Fruit fly (Drosophila melanogaster): ENCODE data around the gene CG4230.

Gene CG4230

dm6 chr2L:5100577-5100976, 4.5 kb downstream of the CG4230 start, which contains the start of gene Msp300:
Gene Msp300, plus strand, starts transcription at chr2L:5100877.
- TF ChIP-seq Met (GFP tag; optimal IDR thresholded peaks at IDR 0.05) = no peak
- no peak for TF ChIP-seq CG11294 (GFP tag; IDR thresholded peaks at IDR 0.05)
- TF ChIP-seq achi (GFP tag; optimal IDR thresholded peaks at IDR 0.05) = no peak
- TF ChIP-seq CG10631 (GFP tag; optimal IDR thresholded peaks at IDR 0.05) = no peak
- TF ChIP-seq fkh (GFP tag; optimal IDR thresholded peaks at IDR 0.05) = no peak
- TF ChIP-seq net (GFP tag; optimal IDR thresholded peaks at IDR 0.05) = no peak
- TF ChIP-seq CG8632 (GFP tag; optimal IDR thresholded peaks at IDR 0.05) = no peak
- no peak for TF ChIP-seq Hr39 (GFP tag; optimal IDR thresholded peaks at IDR 0.05)
- TF ChIP-seq Gug (GFP tag; IDR thresholded peaks at IDR 0.05) = no peak
- TF ChIP-seq fd85E (GFP tag; optimal IDR thresholded peaks at IDR 0.05) = no peak
- no peak for TF ChIP-seq pdm3 (GFP tag; optimal IDR thresholded peaks at IDR 0.05)
- TF ChIP-seq cyc (GFP tag; optimal IDR thresholded peaks at IDR 0.05) = no peak
- no peak for TF ChIP-seq CG34406 (GFP tag; optimal IDR thresholded peaks at IDR 0.05)
- TF ChIP-seq CG8119 (GFP tag; IDR thresholded peaks at IDR 0.05) = no peak
- no peak for TF ChIP-seq Sox102F (GFP tag; optimal IDR thresholded peaks at IDR 0.05)

dm6 chr2L:5103733-5104132, 7.7 kb downstream of the CG4230 start:
- no peak for TF ChIP-seq CG16779 (tag; optimal IDR thresholded peaks at IDR 0.05)
- no peak for TF ChIP-seq Hr4 (GFP tag; optimal IDR thresholded peaks at IDR 0.05)

dm6 chr2L:5107626-5108272, 11.7 kb downstream of the CG4230 start:
- peak; percentile 94 for TF ChIP-seq CG7368 (GFP tag; optimal IDR thresholded peaks at IDR 0.05)
- peak; percentile 91 for TF ChIP-seq CG15336 (GFP tag; IDR thresholded peaks at IDR 0.05)
- peak; percentile 89 for TF ChIP-seq CG11762 (GFP tag; optimal IDR thresholded peaks at IDR 0.05; ENCODE audit: insufficient read depth)
- peak; percentile 93 for TF ChIP-seq CG8632 (GFP tag; optimal IDR thresholded peaks at IDR 0.05)
- TF ChIP-seq Eip75B (GFP tag; optimal IDR thresholded peaks at IDR 0.05) = peak; percentile 96
- TF ChIP-seq CG32006 (GFP tag; optimal IDR thresholded peaks at IDR 0.05) = peak; percentile 97
- TF ChIP-seq Lpt (GFP tag; optimal IDR thresholded peaks at IDR 0.05) = peak; percentile 93
- TF ChIP-seq Met (GFP tag; optimal IDR thresholded peaks at IDR 0.05) = peak; percentile 98
- TF ChIP-seq salr (GFP tag; optimal IDR thresholded peaks at IDR 0.05) = peak; percentile 77 to 96
- TF ChIP-seq Sox102F (GFP tag; optimal IDR thresholded peaks at IDR 0.05) = peak; percentile 98
- TF ChIP-seq topi (GFP tag; optimal IDR thresholded peaks at IDR 0.05) = peak; percentile 97
- peak; percentile 95 for TF ChIP-seq net (GFP tag; optimal IDR thresholded peaks at IDR 0.05)
- peak; percentile 98 for TF ChIP-seq Hr4 (GFP tag; optimal IDR thresholded peaks at IDR 0.05)
- peak; percentile 97 for TF ChIP-seq acj6 (GFP tag; optimal IDR thresholded peaks at IDR 0.05)
- TF ChIP-seq lz (GFP tag; optimal IDR thresholded peaks at IDR 0.05) = peak; percentile 99
- TF ChIP-seq achi (GFP tag; optimal IDR thresholded peaks at IDR 0.05) = peak; percentile 95
- peak; percentile 98 for TF ChIP-seq OdsH (GFP tag; optimal IDR thresholded peaks at IDR 0.05)
- TF ChIP-seq CG6854 (GFP tag; optimal IDR thresholded peaks at IDR 0.05) = peak; percentile 89
- peak; percentile 94 for TF ChIP-seq CG34406 (GFP tag; optimal IDR thresholded peaks at IDR 0.05)
- peak; percentile 88 for TF ChIP-seq Eip93F (GFP tag; optimal IDR thresholded peaks at IDR 0.05)
- TF ChIP-seq Blimp-1 (GFP tag; optimal IDR thresholded peaks at IDR 0.05) = peak; percentile 77
- TF ChIP-seq esn (GFP tag; optimal IDR thresholded peaks at IDR 0.05) = peak; percentile 99
- peak; percentile 81 for TF ChIP-seq Hr38 (GFP tag; optimal IDR thresholded peaks at IDR 0.05)
- peak; percentile 96 for TF ChIP-seq CG6792 (GFP tag; optimal IDR thresholded peaks at IDR 0.05)
- TF ChIP-seq spab (GFP tag; optimal IDR thresholded peaks at IDR 0.05) = peak; percentile 76
- peak; percentile 99 for TF ChIP-seq CG31627 (GFP tag; optimal IDR thresholded peaks at IDR 0.05)
- peak; percentile 97 for TF ChIP-seq CG10631 (GFP tag; optimal IDR thresholded peaks at IDR 0.05)
- peak; percentile 90 for TF ChIP-seq CG11294 (GFP tag; IDR thresholded peaks at IDR 0.05)
- TF ChIP-seq CG8119 (GFP tag; IDR thresholded peaks at IDR 0.05) = peak; percentile 93
- peak; percentile 99 for TF ChIP-seq svp (GFP tag)
- TF ChIP-seq CG3032 (tag; optimal IDR thresholded peaks at IDR 0.05) = peak; percentile 86
- TF ChIP-seq Smox (GFP tag; optimal IDR thresholded peaks at IDR 0.05) = peak; percentile 98
- TF ChIP-seq ss (GFP tag; optimal IDR thresholded peaks at IDR 0.05) = peak; percentile 57 to 77
- TF ChIP-seq Sox15 (GFP tag; optimal IDR thresholded peaks at IDR 0.05) = peak; percentile 95
- TF ChIP-seq Eip78C (GFP tag) = peak; percentile 98
- TF ChIP-seq fkh (GFP tag; optimal IDR thresholded peaks at IDR 0.05) = peak; percentile 80
- TF ChIP-seq cyc (GFP tag; optimal IDR thresholded peaks at IDR 0.05) = peak; percentile 98
- peak; percentile 98 for TF ChIP-seq Sox14 (GFP tag; optimal IDR thresholded peaks at IDR 0.05)
- TF ChIP-seq Ets21C (GFP tag; optimal IDR thresholded peaks at IDR 0.05) = peak; percentile 99
- TF ChIP-seq eg (GFP tag; IDR thresholded peaks at IDR 0.05) = peak; percentile 92
- peak; percentile 87 for TF ChIP-seq fd59A (GFP tag; optimal IDR thresholded peaks at IDR 0.05)
